Worm (Caenorhabditis elegans): Measurements from ENCODE around the gene Y49E10.29.

Gene Y49E10.29

DNA sequence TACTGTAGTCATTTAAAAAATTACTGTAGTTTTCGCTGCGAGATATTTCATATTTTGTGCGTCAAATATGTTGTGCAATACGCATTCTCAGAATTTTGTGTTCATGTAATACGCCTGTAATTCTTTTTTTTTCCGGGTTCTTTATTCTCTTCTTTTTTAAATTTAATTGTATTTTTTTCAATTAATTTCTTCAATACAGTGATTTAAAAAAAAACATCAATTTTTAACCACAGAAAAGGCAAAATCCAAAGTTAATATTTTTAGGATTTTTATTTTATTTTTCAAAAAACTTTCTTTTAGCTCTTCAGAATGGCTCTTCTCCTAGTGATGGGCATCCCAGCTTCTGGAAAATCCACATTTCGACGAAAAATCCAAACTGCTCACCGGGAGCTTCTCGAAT, 2.7 kb upstream of the Y49E10.29 start, which contains the start of gene pstk-1:
Gene pstk-1, plus strand, starts transcription at position 301 of the 400 bp plus-strand sequence.
- no peak for TF ChIP-seq ztf-1 (GFP tag; conservative IDR thresholded peaks at IDR 0.05)
- no peak for TF ChIP-seq lsy-2 (tag; optimal IDR thresholded peaks at IDR 0.05)
- TF ChIP-seq R02D3.7 (tag; optimal IDR thresholded peaks at IDR 0.05) = no peak
- no peak for TF ChIP-seq dmd-4 (tag; optimal IDR thresholded peaks at IDR 0.05)
- TF ChIP-seq lin-39 (tag; optimal IDR thresholded peaks at IDR 0.05) = no peak
- TF ChIP-seq snpc-4 (tag; optimal IDR thresholded peaks at IDR 0.05) = no peak
- no peak for TF ChIP-seq unc-62 (GFP tag; optimal IDR thresholded peaks at IDR 0.05)
- TF ChIP-seq fos-1 (tag; optimal IDR thresholded peaks at IDR 0.05) = no peak

DNA sequence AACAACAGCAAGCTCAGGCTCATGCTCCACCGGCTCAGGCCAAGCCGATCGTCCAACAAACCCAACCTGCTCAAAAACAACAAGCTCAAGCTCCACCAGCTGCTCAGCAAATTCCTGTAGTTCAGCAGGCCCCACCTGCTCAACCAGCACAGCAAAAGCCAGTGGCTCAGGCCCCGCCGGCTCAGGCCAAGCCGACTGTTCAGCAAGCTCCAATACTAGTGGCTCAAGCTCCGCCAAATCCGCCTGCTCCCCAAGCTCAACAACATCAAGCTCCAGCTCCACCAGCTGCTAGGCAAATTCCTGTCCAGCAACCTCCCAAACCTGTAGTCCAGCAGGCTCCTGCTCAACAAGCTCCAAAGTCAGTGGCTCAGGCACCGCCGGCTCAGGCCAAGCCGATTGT, 831 bp downstream of the Y49E10.29 start:
- TF ChIP-seq ztf-1 (GFP tag; conservative IDR thresholded peaks at IDR 0.05) = 0 out of 2 replicates have a peak, but pooled peaks have one; percentile 8
- TF ChIP-seq peb-1 (tag; optimal IDR thresholded peaks at IDR 0.05) = no peak

DNA sequence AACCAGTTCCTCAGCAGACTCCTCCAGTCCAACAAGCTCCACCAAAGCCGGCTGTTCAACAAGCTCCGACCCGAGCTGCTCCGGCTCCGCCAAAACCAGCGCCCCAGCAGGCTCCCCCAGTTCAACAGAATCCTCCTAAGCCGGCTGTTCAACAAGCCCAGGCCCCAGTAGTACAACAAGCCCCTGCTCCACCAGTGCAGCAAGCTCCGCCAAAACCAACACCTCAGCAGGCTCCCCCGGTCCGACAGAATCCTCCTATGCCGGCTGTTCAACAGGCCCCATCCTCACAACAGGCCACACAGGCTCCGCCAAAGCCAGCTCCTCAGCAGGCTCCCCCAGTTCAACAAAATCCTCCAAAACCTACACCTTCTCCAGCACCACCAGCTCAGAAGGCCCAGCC, 1.6 kb downstream of the Y49E10.29 start:
- TF ChIP-seq elt-1 (tag; optimal IDR thresholded peaks at IDR 0.05) (no peak), C34F6.9 (tag; optimal IDR thresholded peaks at IDR 0.05) (no peak), R02D3.7 (tag; optimal IDR thresholded peaks at IDR 0.05) (no peak), unc-39 (tag; optimal IDR thresholded peaks at IDR 0.05) (no peak), nhr-77 (tag; optimal IDR thresholded peaks at IDR 0.05) (no peak), nhr-11 (tag; optimal IDR thresholded peaks at IDR 0.05) (no peak), unc-62 (GFP tag; optimal IDR thresholded peaks at IDR 0.05) (no peak), ceh-82 (tag; optimal IDR thresholded peaks at IDR 0.05) (no peak), lin-39 (tag; optimal IDR thresholded peaks at IDR 0.05) (no peak), crh-2 (tag; optimal IDR thresholded peaks at IDR 0.05) (no peak), ZK546.5 (tag; optimal IDR thresholded peaks at IDR 0.05) (no peak), Y55F3AM.14 (GFP tag; optimal IDR thresholded peaks at IDR 0.05) (no peak), mab-5 (tag; optimal IDR thresholded peaks at IDR 0.05) (no peak), dmd-4 (tag; optimal IDR thresholded peaks at IDR 0.05) (no peak), ztf-11 (tag; optimal IDR thresholded peaks at IDR 0.05) (no peak), nhr-21 (tag; optimal IDR thresholded peaks at IDR 0.05) (no peak), nhr-129 (tag; optimal IDR thresholded peaks at IDR 0.05) (no peak)

DNA sequence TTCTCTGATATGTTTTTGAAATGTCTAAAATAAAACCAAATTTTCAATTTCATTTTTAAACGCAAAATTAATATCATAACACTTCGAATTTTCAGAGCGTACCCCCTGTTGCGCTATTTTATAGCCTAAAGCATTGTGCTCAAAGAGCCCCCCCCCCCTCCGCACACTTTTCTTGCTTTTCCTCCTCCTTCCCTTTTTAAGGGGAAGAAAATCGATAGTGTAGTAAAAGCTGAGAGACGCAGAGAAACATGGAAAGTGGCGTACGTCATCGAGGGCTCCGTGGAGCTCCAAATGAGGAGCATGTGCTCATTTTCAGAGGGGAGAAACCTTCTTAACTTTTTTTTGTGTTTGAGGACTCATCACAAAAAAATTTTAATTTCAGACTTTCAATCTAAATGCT, 3.5 kb downstream of the Y49E10.29 start, which contains the start of gene cccp-1:
Gene cccp-1, plus strand, starts transcription at position 377 of the 400 bp plus-strand sequence.
- TF ChIP-seq alr-1 (tag; optimal IDR thresholded peaks at IDR 0.05) (no peak), skn-1 (tag; optimal IDR thresholded peaks at IDR 0.05) (no peak), elt-1 (tag; optimal IDR thresholded peaks at IDR 0.05) (no peak), lsy-2 (tag; optimal IDR thresholded peaks at IDR 0.05) (peak in 1 of 2 experiments; percentile 53), nhr-25 (tag; optimal IDR thresholded peaks at IDR 0.05) (no peak), ztf-11 (tag; optimal IDR thresholded peaks at IDR 0.05) (no peak), sma-9 (GFP tag; optimal IDR thresholded peaks at IDR 0.05) (no peak), sma-9 (tag; optimal IDR thresholded peaks at IDR 0.05) (no peak), C34F6.9 (tag; optimal IDR thresholded peaks at IDR 0.05) (peak; percentile 67), nhr-23 (tag; optimal IDR thresholded peaks at IDR 0.05) (no peak), fos-1 (tag; optimal IDR thresholded peaks at IDR 0.05) (peak; percentile 13), lin-13 (GFP tag; optimal IDR thresholded peaks at IDR 0.05) (no peak), lin-11 (tag; optimal IDR thresholded peaks at IDR 0.05) (peak; percentile 12), crh-2 (tag; optimal IDR thresholded peaks at IDR 0.05) (peak; percentile 48), mab-5 (tag; optimal IDR thresholded peaks at IDR 0.05) (peak; percentile 2), nhr-237 (tag; optimal IDR thresholded peaks at IDR 0.05) (no peak), ZK546.5 (tag; optimal IDR thresholded peaks at IDR 0.05) (no peak), gmeb-1 (tag; optimal IDR thresholded peaks at IDR 0.05) (no peak), nhr-129 (tag; optimal IDR thresholded peaks at IDR 0.05) (peak; percentile 33), zag-1 (tag; optimal IDR thresholded peaks at IDR 0.05) (peak; percentile 48), R02D3.7 (tag; optimal IDR thresholded peaks at IDR 0.05) (no peak), lin-39 (tag; optimal IDR thresholded peaks at IDR 0.05) (no peak), blmp-1 (tag; optimal IDR thresholded peaks at IDR 0.05; ENCODE audit: insufficient read depth) (no peak), unc-55 (GFP tag; optimal IDR thresholded peaks at IDR 0.05) (peak; percentile 75), peb-1 (tag; optimal IDR thresholded peaks at IDR 0.05) (no peak), mdl-1 (tag; optimal IDR thresholded peaks at IDR 0.05) (peak in 1 of 2 experiments; percentile 54), aly-2 (tag; optimal IDR thresholded peaks at IDR 0.05) (no peak), Y55F3AM.14 (GFP tag; optimal IDR thresholded peaks at IDR 0.05) (no peak), dmd-4 (tag; optimal IDR thresholded peaks at IDR 0.05) (no peak), elt-3 (tag; optimal IDR thresholded peaks at IDR 0.05) (no peak)
